Fruit fly (Drosophila melanogaster): Measurements from ENCODE around the gene CAH5.
A peak's percentile ranks its signal among the peaks of the same experiment; 100 is the strongest.

The CAH5 gene

dm6 chr3R:31218997-31219992 is 43.1 kb upstream of the CAH5 start, which contains the start of gene ATPsynC (continued):
- TF ChIP-seq luna (GFP tag; optimal IDR thresholded peaks at IDR 0.05) (no peak), Nf-YA (GFP tag; IDR thresholded peaks at IDR 0.05) (no peak), crp (GFP tag; optimal IDR thresholded peaks at IDR 0.05) (no peak), Abd-B (GFP tag; optimal IDR thresholded peaks at IDR 0.05) (peak; percentile 19), slp2 (GFP tag; optimal IDR thresholded peaks at IDR 0.05) (peak; percentile 21), al (GFP tag; IDR thresholded peaks at IDR 0.05) (no peak), CG18476 (GFP tag; optimal IDR thresholded peaks at IDR 0.05) (no peak), Dad (GFP tag; optimal IDR thresholded peaks at IDR 0.05) (peak; percentile 63), jing (GFP tag; optimal IDR thresholded peaks at IDR 0.05) (no peak), CG16815 (GFP tag; optimal IDR thresholded peaks at IDR 0.05) (peak; percentile 15), CG7839 (tag; optimal IDR thresholded peaks at IDR 0.05) (no peak), CG18011 (GFP tag; optimal IDR thresholded peaks at IDR 0.05) (no peak), CG16813 (GFP tag; IDR thresholded peaks at IDR 0.05; ENCODE audit: partially characterized antibody) (no peak), jigr1 (GFP tag; IDR thresholded peaks at IDR 0.05) (no peak), Dbx (GFP tag; IDR thresholded peaks at IDR 0.05) (no peak), otp (GFP tag; IDR thresholded peaks at IDR 0.05) (no peak), CG12942 (GFP tag; optimal IDR thresholded peaks at IDR 0.05) (no peak), bigmax (GFP tag; optimal IDR thresholded peaks at IDR 0.05) (peak; percentile 85), CG10565 (GFP tag; optimal IDR thresholded peaks at IDR 0.05) (no peak), Bteb2 (GFP tag; optimal IDR thresholded peaks at IDR 0.05) (no peak), CG10209 (GFP tag; optimal IDR thresholded peaks at IDR 0.05) (peak; percentile 34), Oaz (GFP tag; IDR thresholded peaks at IDR 0.05) (no peak), ase (GFP tag; IDR thresholded peaks at IDR 0.05) (no peak), Chrac-16 (GFP tag; optimal IDR thresholded peaks at IDR 0.05) (no peak), kay (GFP tag; optimal IDR thresholded peaks at IDR 0.05) (no peak), chm (GFP tag; IDR thresholded peaks at IDR 0.05) (no peak), CG9215 (GFP tag; IDR thresholded peaks at IDR 0.05) (no peak), CG4617 (GFP tag; optimal IDR thresholded peaks at IDR 0.05; ENCODE audit: borderline replicate concordance) (peak; percentile 30), CG9609 (GFP tag; optimal IDR thresholded peaks at IDR 0.05) (peak; percentile 12), CG2875 (GFP tag; optimal IDR thresholded peaks at IDR 0.05) (no peak), cad (GFP tag; optimal IDR thresholded peaks at IDR 0.05) (no peak), ham (GFP tag; IDR thresholded peaks at IDR 0.05) (no peak), inv (GFP tag; IDR thresholded peaks at IDR 0.05; ENCODE audit: partially characterized antibody) (no peak), CG17802 (tag; optimal IDR thresholded peaks at IDR 0.05) (peak; percentile 78), CG30431 (GFP tag; optimal IDR thresholded peaks at IDR 0.05) (no peak), CG30403 (GFP tag; optimal IDR thresholded peaks at IDR 0.05) (no peak), gcm2 (GFP tag; optimal IDR thresholded peaks at IDR 0.05) (no peak), ap (GFP tag; IDR thresholded peaks at IDR 0.05) (no peak), stc (GFP tag; IDR thresholded peaks at IDR 0.05) (no peak), CG11696 (GFP tag; IDR thresholded peaks at IDR 0.05) (no peak), CG15073 (GFP tag; optimal IDR thresholded peaks at IDR 0.05) (no peak), Ets65A (GFP tag) (peak; percentile 69), Fer1 (GFP tag; optimal IDR thresholded peaks at IDR 0.05) (peak; percentile 75), fu2 (GFP tag; optimal IDR thresholded peaks at IDR 0.05) (peak; percentile 61), YL-1 (GFP tag; optimal IDR thresholded peaks at IDR 0.05) (peak; percentile 91), Dip3 (GFP tag; optimal IDR thresholded peaks at IDR 0.05) (no peak), Ssrp (tag; optimal IDR thresholded peaks at IDR 0.05) (peak; percentile 1), pnt (GFP tag; optimal IDR thresholded peaks at IDR 0.05) (no peak), tup (GFP tag; optimal IDR thresholded peaks at IDR 0.05) (no peak), CG6854 (GFP tag; optimal IDR thresholded peaks at IDR 0.05) (peak; percentile 79)
